Fruit fly (Drosophila melanogaster): ENCODE measurements around the gene hng3.

Gene hng3

DNA sequence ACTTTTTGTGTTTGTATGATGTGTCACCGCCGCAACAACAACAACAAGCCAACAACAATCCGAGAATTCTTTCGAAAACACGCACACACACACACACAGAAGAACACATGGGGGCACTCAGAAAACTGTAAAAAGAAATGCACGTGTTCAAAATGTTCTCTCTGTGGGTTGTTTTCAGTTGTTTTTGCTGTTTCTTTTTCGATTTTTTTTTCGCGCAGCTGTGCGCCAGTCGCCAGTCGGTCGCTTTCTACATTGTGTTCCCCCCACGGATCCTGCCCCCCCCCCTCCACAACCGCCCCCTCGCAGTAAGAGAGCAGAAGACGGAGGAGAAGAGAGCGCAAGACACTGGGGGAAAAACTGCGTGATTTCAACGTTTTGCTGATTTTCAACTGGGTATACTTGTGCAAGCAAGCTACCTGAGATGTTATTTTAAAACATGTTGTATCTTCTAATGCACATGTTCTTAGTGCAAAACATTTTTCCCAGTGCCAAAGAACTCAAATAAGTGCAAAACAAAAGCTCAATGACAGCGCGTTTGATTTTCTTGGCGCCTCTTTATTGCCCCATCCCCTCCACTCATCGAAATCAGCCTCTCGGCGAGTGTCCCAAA, 3.7 kb downstream of the hng3 start (continued):
- TF ChIP-seq spab (GFP tag; optimal IDR thresholded peaks at IDR 0.05) (no peak), CG32006 (GFP tag; optimal IDR thresholded peaks at IDR 0.05) (peak; percentile 65), CG6276 (GFP tag; optimal IDR thresholded peaks at IDR 0.05) (peak; percentile 33), cyc (GFP tag; optimal IDR thresholded peaks at IDR 0.05) (peak; percentile 23), Sox14 (GFP tag; optimal IDR thresholded peaks at IDR 0.05) (peak; percentile 35), Gug (GFP tag; IDR thresholded peaks at IDR 0.05) (peak; percentile 81), Sox15 (GFP tag; optimal IDR thresholded peaks at IDR 0.05) (peak; percentile 7), fd59A (GFP tag; optimal IDR thresholded peaks at IDR 0.05) (peak; percentile 7)

DNA sequence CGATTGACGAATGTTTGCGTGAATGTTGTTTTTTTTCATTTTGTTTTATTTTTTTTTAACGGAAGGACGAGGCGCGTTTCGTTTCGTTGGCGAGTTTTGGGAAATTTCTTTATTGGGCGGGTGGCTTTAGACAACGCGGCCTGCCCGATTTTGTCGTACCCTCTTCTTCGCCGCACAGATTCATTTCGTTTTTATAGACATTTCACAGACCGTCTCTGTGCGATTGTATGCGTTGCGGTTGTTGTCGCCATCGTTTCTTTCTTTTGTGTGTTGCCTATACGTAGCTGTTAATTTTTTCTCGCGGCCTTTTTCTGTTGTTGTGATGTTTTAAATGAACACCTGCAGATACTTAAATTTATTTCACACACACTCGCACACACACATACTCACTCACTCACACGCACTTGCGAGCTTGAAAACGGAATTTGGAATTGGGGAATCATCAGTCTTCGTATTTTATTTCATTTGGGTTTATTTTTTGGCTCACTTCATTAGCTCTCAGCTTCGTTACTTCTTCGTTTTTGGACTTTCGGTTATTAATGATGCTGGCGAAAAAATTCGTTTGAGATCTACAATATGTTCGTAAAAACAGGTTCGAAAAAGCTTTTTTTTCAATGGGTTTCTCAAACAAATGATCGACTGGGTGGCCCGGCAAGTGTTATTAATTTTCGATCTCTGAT, 4.5 kb downstream of the hng3 start:
- TF ChIP-seq Hr4 (GFP tag; optimal IDR thresholded peaks at IDR 0.05) (no peak), esn (GFP tag; optimal IDR thresholded peaks at IDR 0.05) (no peak)

DNA sequence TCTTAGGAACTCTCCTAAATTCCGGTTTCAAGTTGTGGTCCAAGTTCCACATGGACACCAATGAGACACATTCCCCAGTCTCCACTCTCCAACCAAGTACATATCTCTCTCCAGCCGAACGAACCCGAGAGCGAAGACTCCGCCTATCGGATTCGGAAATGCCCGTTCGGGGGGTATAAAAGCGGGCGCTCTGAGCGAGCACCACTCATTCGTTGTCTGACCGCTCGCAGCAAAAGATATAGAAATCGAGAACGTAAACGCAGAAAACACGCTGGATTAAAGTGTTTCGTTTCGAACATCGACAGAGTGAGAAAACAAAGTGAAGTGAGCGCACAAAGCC, 6.1 kb downstream of the hng3 start, which contains the start of gene emc:
emc (plus strand) TSS at position 202 of the 340 bp plus-strand sequence.
- TF ChIP-seq Ets21C (GFP tag; optimal IDR thresholded peaks at IDR 0.05) = no peak
- TF ChIP-seq CG11294 (GFP tag; IDR thresholded peaks at IDR 0.05) = no peak; the same call in 1 of the 2 replicates
- TF ChIP-seq CG32006 (GFP tag; optimal IDR thresholded peaks at IDR 0.05) = no peak
- TF ChIP-seq CG11902 (GFP tag; optimal IDR thresholded peaks at IDR 0.05) = no peak
- no peak for TF ChIP-seq Hr39 (GFP tag; optimal IDR thresholded peaks at IDR 0.05)
- peak; percentile 38; the same call in 1 of the 2 replicates for TF ChIP-seq Gug (GFP tag; IDR thresholded peaks at IDR 0.05)
- TF ChIP-seq fkh (GFP tag; optimal IDR thresholded peaks at IDR 0.05) = peak; percentile 73
- TF ChIP-seq esn (GFP tag; optimal IDR thresholded peaks at IDR 0.05) = peak; percentile 61
- TF ChIP-seq pdm3 (GFP tag; optimal IDR thresholded peaks at IDR 0.05) = peak; percentile 7
- TF ChIP-seq Eip78C (GFP tag) = peak; percentile 86
- TF ChIP-seq Sox15 (GFP tag; optimal IDR thresholded peaks at IDR 0.05) = no peak
- TF ChIP-seq CG1621 (tag; optimal IDR thresholded peaks at IDR 0.05) = peak; percentile 65
- peak; percentile 58 to 67 for TF ChIP-seq ss (GFP tag; optimal IDR thresholded peaks at IDR 0.05)
- peak; percentile 30 for TF ChIP-seq Ets96B (tag; optimal IDR thresholded peaks at IDR 0.05)
- TF ChIP-seq Met (GFP tag; optimal IDR thresholded peaks at IDR 0.05) = peak; percentile 17
- TF ChIP-seq Hr38 (GFP tag; optimal IDR thresholded peaks at IDR 0.05) = no peak
- TF ChIP-seq OdsH (GFP tag; optimal IDR thresholded peaks at IDR 0.05) = no peak
- no peak for TF ChIP-seq CG4318 (GFP tag; optimal IDR thresholded peaks at IDR 0.05)
- TF ChIP-seq salr (GFP tag; optimal IDR thresholded peaks at IDR 0.05) = peak in 1 of 2 experiments; percentile 35
- TF ChIP-seq Sox14 (GFP tag; optimal IDR thresholded peaks at IDR 0.05) = peak; percentile 71
- TF ChIP-seq CG11762 (GFP tag; optimal IDR thresholded peaks at IDR 0.05; ENCODE audit: insufficient read depth) = no peak
- 0 out of 2 replicates have a peak, but pooled peaks have one; percentile 21 for TF ChIP-seq CG15336 (GFP tag; IDR thresholded peaks at IDR 0.05)
- TF ChIP-seq CG31627 (GFP tag; optimal IDR thresholded peaks at IDR 0.05) = no peak
- peak; percentile 11 for TF ChIP-seq CG3032 (tag; optimal IDR thresholded peaks at IDR 0.05)
- TF ChIP-seq lz (GFP tag; optimal IDR thresholded peaks at IDR 0.05) = no peak
- peak; percentile 65 for TF ChIP-seq Eip93F (GFP tag; optimal IDR thresholded peaks at IDR 0.05)
- TF ChIP-seq Eip75B (GFP tag; optimal IDR thresholded peaks at IDR 0.05) = peak; percentile 61
- no peak for TF ChIP-seq Lpt (GFP tag; optimal IDR thresholded peaks at IDR 0.05)
- peak; percentile 6 for TF ChIP-seq Blimp-1 (GFP tag; optimal IDR thresholded peaks at IDR 0.05)
- TF ChIP-seq CG6163 (GFP tag; IDR thresholded peaks at IDR 0.05) = peak; percentile 78; the same call in 2 of the 3 replicates
- TF ChIP-seq acj6 (GFP tag; optimal IDR thresholded peaks at IDR 0.05) = no peak
- peak; percentile 51 for TF ChIP-seq CG6276 (GFP tag; optimal IDR thresholded peaks at IDR 0.05)
- peak; percentile 68 for TF ChIP-seq CG3919 (GFP tag; optimal IDR thresholded peaks at IDR 0.05)
- peak; percentile 29 for TF ChIP-seq CG10669 (GFP tag; optimal IDR thresholded peaks at IDR 0.05)
- peak; percentile 26; the same call in 1 of the 3 replicates for TF ChIP-seq CG8119 (GFP tag; IDR thresholded peaks at IDR 0.05)
- no peak for TF ChIP-seq cyc (GFP tag; optimal IDR thresholded peaks at IDR 0.05)
- TF ChIP-seq CG34406 (GFP tag; optimal IDR thresholded peaks at IDR 0.05) = peak; percentile 16
- peak; percentile 17 for TF ChIP-seq spab (GFP tag; optimal IDR thresholded peaks at IDR 0.05)
- TF ChIP-seq CG9139 (GFP tag; optimal IDR thresholded peaks at IDR 0.05) = peak; percentile 89
- TF ChIP-seq achi (GFP tag; optimal IDR thresholded peaks at IDR 0.05) = peak; percentile 46
- TF ChIP-seq fd85E (GFP tag; optimal IDR thresholded peaks at IDR 0.05) = peak; percentile 24
- TF ChIP-seq CG16779 (tag; optimal IDR thresholded peaks at IDR 0.05) = peak; percentile 65
- TF ChIP-seq Sox102F (GFP tag; optimal IDR thresholded peaks at IDR 0.05) = peak; percentile 74

Data from whole organism, prepupa.